Worm (Caenorhabditis elegans): ENCODE data around the gene F28F9.2.

ce11 chrIV:3827724-3828123 lies 11.8 kb upstream of the F28F9.2 start:
- no peak for TF ChIP-seq flt-1 (GFP tag; IDR thresholded peaks at IDR 0.05)
- no peak for TF ChIP-seq cog-1 (tag; optimal IDR thresholded peaks at IDR 0.05)
- TF ChIP-seq tab-1 (GFP tag; IDR thresholded peaks at IDR 0.05): no peak
